Fruit fly (Drosophila melanogaster) whole organism, embryonic: ENCODE measurements around the gene I-2.

ENCODE experiments used
- Asciz ChIP-seq: fragments of 200-800 bp; sonication (Bioruptor generic); optimal IDR thresholded peaks from 2 replicates; lab custom pipeline; 2017; ENCODE audit warnings: missing biosample characterization, mild to moderate bottlenecking, missing genetic modification characterization, missing genetic modification reagents
- CG10274 ChIP-seq: fragments of 200-800 bp; sonication (Bioruptor generic); optimal IDR thresholded peaks from 3 replicates; lab custom pipeline; 2017; ENCODE audit warnings: missing biosample characterization, mild to moderate bottlenecking, missing genetic modification characterization
- CG12104 ChIP-seq: fragments of 200-800 bp; sonication (Bioruptor generic); optimal IDR thresholded peaks from 3 replicates; lab custom pipeline; 2016; ENCODE audit warnings: missing biosample characterization, missing genetic modification characterization
- CG12219 ChIP-seq: fragments of 200-800 bp; sonication (Bioruptor generic); optimal IDR thresholded peaks from 3 replicates; lab custom pipeline; 2018; ENCODE audit warnings: missing biosample characterization, mild to moderate bottlenecking, missing genetic modification characterization
- CG13287 ChIP-seq: fragments of 200-800 bp; sonication (Bioruptor generic); IDR thresholded peaks from 2 replicates; pipeline ENCODE4 v1.3.6; 2022; ENCODE audit warnings: missing biosample characterization, missing genetic modification characterization; ENCODE audit not compliant: partially characterized antibody
- CG13894 ChIP-seq: fragments of 200-800 bp; sonication (Bioruptor generic); optimal IDR thresholded peaks from 3 replicates; lab custom pipeline; 2018; ENCODE audit warnings: missing biosample characterization, mild to moderate bottlenecking, missing genetic modification characterization, moderate library complexity
- CG14667 ChIP-seq: fragments of 200-800 bp; sonication (Bioruptor generic); IDR thresholded peaks from 2 replicates; pipeline ENCODE4 v1.3.6; 2022; ENCODE audit warnings: missing biosample characterization, missing genetic modification characterization
- CG15514 ChIP-seq: fragments of 200-800 bp; sonication (Bioruptor generic); optimal IDR thresholded peaks from 3 replicates; lab custom pipeline; 2017; ENCODE audit warnings: missing biosample characterization, missing genetic modification characterization, mild to moderate bottlenecking, moderate library complexity, missing genetic modification reagents
- CG16863 ChIP-seq: fragments of 200-800 bp; sonication (Bioruptor generic); optimal IDR thresholded peaks from 3 replicates; lab custom pipeline; 2016; ENCODE audit warnings: missing biosample characterization, missing genetic modification characterization
- CG17385 ChIP-seq: fragments of 200-800 bp; sonication (Bioruptor generic); optimal IDR thresholded peaks from 3 replicates; lab custom pipeline; 2018; ENCODE audit warnings: missing biosample characterization, mild to moderate bottlenecking, missing genetic modification characterization
- CG18011 ChIP-seq: fragments of 200-800 bp; sonication (Bioruptor generic); optimal IDR thresholded peaks from 2 replicates; lab custom pipeline; 2017; ENCODE audit warnings: missing biosample characterization, missing genetic modification characterization, mild to moderate bottlenecking, moderate library complexity, missing genotype
- CG2889 ChIP-seq: fragments of 200-800 bp; sonication (Bioruptor generic); IDR thresholded peaks from 3 replicates; pipeline ENCODE4 v1.3.6; 2022; ENCODE audit warnings: missing biosample characterization, missing genetic modification characterization
- CG34224 ChIP-seq: fragments of 200-800 bp; sonication (Bioruptor generic); IDR thresholded peaks from 3 replicates; pipeline ENCODE4 v1.3.6; 2022; ENCODE audit warnings: missing biosample characterization, missing genetic modification characterization; ENCODE audit not compliant: partially characterized antibody
- CG4617 ChIP-seq: fragments of 200-800 bp; sonication (Bioruptor generic); optimal IDR thresholded peaks from 3 replicates; lab custom pipeline; 2016; ENCODE audit warnings: missing biosample characterization, missing genetic modification characterization, borderline replicate concordance
- CG7556 ChIP-seq: fragments of 200-800 bp; sonication (Bioruptor generic); optimal IDR thresholded peaks from 2 replicates; lab custom pipeline; 2017; ENCODE audit warnings: missing biosample characterization, mild to moderate bottlenecking, missing genetic modification characterization
- CG8359 ChIP-seq: fragments of 200-800 bp; sonication (Bioruptor generic); optimal IDR thresholded peaks from 2 replicates; lab custom pipeline; 2017; ENCODE audit warnings: missing biosample characterization, mild to moderate bottlenecking, missing genetic modification characterization, borderline replicate concordance
- CG9817 ChIP-seq: fragments of 200-800 bp; sonication (Bioruptor generic); optimal IDR thresholded peaks from 2 replicates; lab custom pipeline; 2018; ENCODE audit warnings: missing biosample characterization, mild to moderate bottlenecking, missing genetic modification characterization, moderate library complexity
- Camta ChIP-seq: fragments of 200-800 bp; sonication (Bioruptor generic); optimal IDR thresholded peaks from 2 replicates; lab custom pipeline; 2016; ENCODE audit warnings: missing biosample characterization, missing genetic modification characterization
- CkIIα-i1 ChIP-seq: fragments of 200-800 bp; sonication (Bioruptor generic); IDR thresholded peaks from 2 replicates; pipeline ENCODE4 v1.3.6; 2022; ENCODE audit warnings: missing biosample characterization, missing genetic modification characterization
- Dip2 ChIP-seq: fragments of 200-800 bp; sonication (Bioruptor generic); IDR thresholded peaks from 2 replicates; pipeline ENCODE4 v1.3.6; 2022; ENCODE audit warnings: missing biosample characterization, missing genetic modification characterization
- Ets97D ChIP-seq: fragments of 200-800 bp; sonication (Bioruptor generic); optimal IDR thresholded peaks from 3 replicates; lab custom pipeline; 2016; ENCODE audit warnings: missing biosample characterization, missing genetic modification characterization
- HLH4C ChIP-seq: fragments of 200-800 bp; sonication (Bioruptor generic); IDR thresholded peaks from 3 replicates; pipeline ENCODE4 v1.3.6; 2022; ENCODE audit warnings: missing biosample characterization, missing genetic modification characterization; ENCODE audit not compliant: partially characterized antibody
- HLHmδ ChIP-seq: fragments of 200-800 bp; sonication (Bioruptor generic); optimal IDR thresholded peaks from 2 replicates; lab custom pipeline; 2018; ENCODE audit warnings: missing biosample characterization, mild to moderate bottlenecking, missing genetic modification characterization, moderate library complexity
- Hey ChIP-seq: fragments of 200-800 bp; sonication (Bioruptor generic); optimal IDR thresholded peaks from 3 replicates; lab custom pipeline; 2018; ENCODE audit warnings: missing biosample characterization, mild to moderate bottlenecking, missing genetic modification characterization
- Hmr ChIP-seq: fragments of 200-800 bp; sonication (Bioruptor generic); optimal IDR thresholded peaks from 3 replicates; lab custom pipeline; 2017; ENCODE audit warnings: mild to moderate bottlenecking, missing biosample characterization, missing genetic modification reagents, missing genetic modification characterization
- MESR4 ChIP-seq: fragments of 200-800 bp; sonication (Bioruptor generic); optimal IDR thresholded peaks from 2 replicates; lab custom pipeline; 2018; ENCODE audit warnings: missing biosample characterization, mild to moderate bottlenecking, missing genetic modification characterization, moderate library complexity
- Med ChIP-seq: fragments of 200-800 bp; sonication (Bioruptor generic); peaks from one replicate; lab custom pipeline; 2016; ENCODE audit warnings: missing biosample characterization, missing genetic modification characterization, mild to moderate bottlenecking, inconsistent platforms, moderate library complexity
- NC2β ChIP-seq: fragments of 200-800 bp; sonication (Bioruptor generic); optimal IDR thresholded peaks from 2 replicates; lab custom pipeline; 2016; ENCODE audit warnings: missing biosample characterization, missing genetic modification characterization
- PHDP ChIP-seq: fragments of 200-800 bp; sonication (Bioruptor generic); optimal IDR thresholded peaks from 3 replicates; lab custom pipeline; 2018; ENCODE audit warnings: missing biosample characterization, mild to moderate bottlenecking, missing genetic modification characterization, moderate library complexity
- Pdp1 ChIP-seq, 2 experiments: fragments of 200-800 bp; sonication (Bioruptor generic); optimal IDR thresholded peaks; 3 replicates each; lab custom pipeline; 2016; ENCODE audit warnings: missing biosample characterization in 2 of 2, missing genetic modification characterization in 2 of 2, mild to moderate bottlenecking in 1 of 2, moderate library complexity in 1 of 2
- Sin3A ChIP-seq: fragments of >200 bp; optimal IDR thresholded peaks from 2 replicates; lab custom pipeline; 2018
- Sry-δ ChIP-seq: fragments of 200-800 bp; sonication (Bioruptor generic); optimal IDR thresholded peaks from 2 replicates; lab custom pipeline; 2016; ENCODE audit warnings: missing biosample characterization, missing genetic modification characterization
- amos ChIP-seq: fragments of 200-800 bp; sonication (Bioruptor generic); IDR thresholded peaks from 2 replicates; pipeline ENCODE4 v1.3.6; 2022; ENCODE audit warnings: missing biosample characterization, missing genetic modification characterization; ENCODE audit not compliant: partially characterized antibody
- danr ChIP-seq: fragments of 200-800 bp; sonication (Bioruptor generic); IDR thresholded peaks from 2 replicates; pipeline ENCODE4 v1.3.6; 2022; ENCODE audit warnings: missing biosample characterization, missing genetic modification characterization
- dm ChIP-seq: fragments of 200-800 bp; sonication (Bioruptor generic); optimal IDR thresholded peaks from 3 replicates; lab custom pipeline; 2016; ENCODE audit warnings: missing biosample characterization, missing genetic modification characterization
- knrl ChIP-seq: fragments of 200-800 bp; sonication (Bioruptor generic); IDR thresholded peaks from 3 replicates; pipeline ENCODE4 v1.3.6; 2022; ENCODE audit warnings: missing biosample characterization, missing genetic modification characterization; ENCODE audit not compliant: partially characterized antibody
- lov ChIP-seq, 2 experiments: fragments of 200-800 bp in 1 of 2; fragments of >200 bp in 1 of 2; sonication (Bioruptor generic) in 1 of 2; IDR thresholded peaks in 1 of 2; optimal IDR thresholded peaks in 1 of 2; 2 replicates in 1 of 2; 3 replicates in 1 of 2; pipeline versions ENCODE4 v1.3.6 to Lab custom; 2017 to 2022; ENCODE audit warnings: missing biosample characterization in 1 of 2, missing genetic modification characterization in 1 of 2
- nerfin-1 ChIP-seq: fragments of 200-800 bp; sonication (Bioruptor generic); optimal IDR thresholded peaks from 3 replicates; lab custom pipeline; 2019; ENCODE audit warnings: missing biosample characterization, mild to moderate bottlenecking, missing genetic modification characterization, moderate library complexity
- sens ChIP-seq: fragments of 200-800 bp; sonication (Bioruptor generic); peaks from one replicate; lab custom pipeline; 2016; ENCODE audit warnings: missing biosample characterization, missing genetic modification characterization
- shn ChIP-seq: fragments of 200-800 bp; sonication (Bioruptor generic); optimal IDR thresholded peaks from 3 replicates; lab custom pipeline; 2016; ENCODE audit warnings: missing biosample characterization, missing genetic modification characterization
- ssp ChIP-seq: fragments of 200-800 bp; sonication (Bioruptor generic); IDR thresholded peaks from 2 replicates; pipeline ENCODE4 v1.3.6; 2022; ENCODE audit warnings: missing biosample characterization, missing genetic modification characterization
- stwl ChIP-seq: fragments of 200-800 bp; sonication (Bioruptor generic); optimal IDR thresholded peaks from 3 replicates; lab custom pipeline; 2018; ENCODE audit warnings: missing biosample characterization, mild to moderate bottlenecking, missing genetic modification characterization, moderate library complexity
- tio ChIP-seq: fragments of 200-800 bp; sonication (Bioruptor generic); optimal IDR thresholded peaks from 2 replicates; lab custom pipeline; 2017; ENCODE audit warnings: missing biosample characterization, missing genetic modification characterization, inconsistent platforms
- unc-4 ChIP-seq: fragments of 200-800 bp; sonication (Bioruptor generic); IDR thresholded peaks from 2 replicates; pipeline ENCODE4 v1.3.6; 2022; ENCODE audit warnings: missing biosample characterization, missing genetic modification characterization; ENCODE audit not compliant: partially characterized antibody
- wdn ChIP-seq: fragments of 200-800 bp; sonication (Bioruptor generic); IDR thresholded peaks from 2 replicates; pipeline ENCODE4 v1.3.6; 2022; ENCODE audit warnings: missing biosample characterization, missing genetic modification characterization
- wek ChIP-seq: fragments of 200-800 bp; sonication (Bioruptor generic); optimal IDR thresholded peaks from 3 replicates; lab custom pipeline; 2018; ENCODE audit warnings: missing biosample characterization, mild to moderate bottlenecking, missing genetic modification characterization, moderate library complexity

Gene I-2

dm6 chr3L:9854583-9855519 lies 18.2 kb upstream of the I-2 start, which contains the start of gene RasGAP1 (continued):
- peak; percentile 71 for TF ChIP-seq unc-4 (GFP tag; lab: Robert Waterston, UW)
- peak; percentile 51; the same call in 1 of the 3 replicates for TF ChIP-seq knrl (GFP tag; lab: Robert Waterston, UW)
- peak; percentile 71 for TF ChIP-seq Med
- TF ChIP-seq CG13287 (GFP tag; lab: Robert Waterston, UW) = peak; percentile 59
- TF ChIP-seq CG17385 (GFP tag; lab: Kevin White, UChicago) = peak; percentile 83
- TF ChIP-seq Sin3A (lab: Kevin White, UChicago) = peak; percentile 94
- peak; percentile 26; the same call in 1 of the 2 replicates for TF ChIP-seq ssp (GFP tag; lab: Robert Waterston, UW)
- TF ChIP-seq Pdp1 (GFP tag; optimal IDR thresholded peaks at IDR 0.05; lab: Kevin White, UChicago) = peak in 1 of 2 experiments; percentile 10
- TF ChIP-seq shn (GFP tag; lab: Kevin White, UChicago) = peak; percentile 11
- TF ChIP-seq CG14667 (GFP tag; lab: Robert Waterston, UW) = no peak
- no peak for TF ChIP-seq CG10274
- TF ChIP-seq CG4617 = peak; percentile 91
- TF ChIP-seq CG13894 (tag; lab: Kevin White, UChicago) = peak; percentile 11
- no peak for TF ChIP-seq Dip2 (GFP tag; lab: Robert Waterston, UW)
- TF ChIP-seq wek (GFP tag; lab: Kevin White, UChicago) = no peak
- TF ChIP-seq wdn (GFP tag; lab: Robert Waterston, UW) = no peak
- peak; percentile 62 for TF ChIP-seq nerfin-1 (tag; lab: Kevin White, UChicago)
- TF ChIP-seq Hmr (GFP tag; lab: Kevin White, UChicago) = peak; percentile 9
- TF ChIP-seq danr (GFP tag; lab: Robert Waterston, UW) = no peak
- peak; percentile 10 for TF ChIP-seq Ets97D (GFP tag; lab: Kevin White, UChicago)
- TF ChIP-seq CG12104 = no peak
- TF ChIP-seq CG2889 = no peak
- TF ChIP-seq PHDP (tag; lab: Kevin White, UChicago) = no peak
- TF ChIP-seq HLHmδ = peak; percentile 47
- peak; percentile 37 for TF ChIP-seq dm (GFP tag; lab: Kevin White, UChicago)
- TF ChIP-seq stwl (tag; lab: Kevin White, UChicago) = peak; percentile 43
- no peak for TF ChIP-seq CG8359 (GFP tag; lab: Kevin White, UChicago)
- TF ChIP-seq CG16863 (GFP tag; lab: Kevin White, UChicago) = no peak
- peak; percentile 36 for TF ChIP-seq Sry-δ (GFP tag; lab: Kevin White, UChicago)
- TF ChIP-seq CG34224 (GFP tag; lab: Robert Waterston, UW) = 0 out of 3 replicates have a peak, but pooled peaks have one; percentile 16
- peak; percentile 66 for TF ChIP-seq sens (GFP tag; lab: Kevin White, UChicago)
- no peak for TF ChIP-seq Camta
- peak; percentile 65 for TF ChIP-seq CG15514
- peak; percentile 54; the same call in 2 of the 3 replicates for TF ChIP-seq HLH4C (GFP tag; lab: Robert Waterston, UW)
- TF ChIP-seq CG7556 (GFP tag; lab: Kevin White, UChicago) = no peak
- TF ChIP-seq CG9817 = peak; percentile 9
- no peak for TF ChIP-seq CkIIα-i1
- peak; percentile 18 for TF ChIP-seq CG12219 (GFP tag; lab: Kevin White, UChicago)
- TF ChIP-seq tio (GFP tag; lab: Kevin White, UChicago) = no peak
- peak; percentile 46 for TF ChIP-seq amos (GFP tag; lab: Robert Waterston, UW)
- no peak for TF ChIP-seq Asciz (GFP tag; lab: Kevin White, UChicago)
- TF ChIP-seq MESR4 (GFP tag; lab: Kevin White, UChicago) = peak; percentile 11
- TF ChIP-seq CG18011 (GFP tag; lab: Kevin White, UChicago) = peak; percentile 98
- no peak for TF ChIP-seq lov (optimal IDR thresholded peaks at IDR 0.05; lab: Kevin White, UChicago)
- no peak for TF ChIP-seq lov (GFP tag; IDR thresholded peaks at IDR 0.05; lab: Robert Waterston, UW)
- TF ChIP-seq NC2β = no peak
- TF ChIP-seq Hey (tag; lab: Kevin White, UChicago) = no peak
